Fruit fly (Drosophila melanogaster) whole organism, pupa: ENCODE data around the gene Rga.

Experiments used
- CG10348 ChIP-seq: fragments of 200-800 bp; sonication (Bioruptor generic); IDR thresholded peaks from 2 replicates; pipeline ENCODE4 v1.3.6; 2022; ENCODE audit warnings: missing biosample characterization, missing genetic modification characterization
- CG12605 ChIP-seq: fragments of 200-800 bp; sonication (Bioruptor generic); IDR thresholded peaks from 2 replicates; pipeline ENCODE4 v1.3.6; 2022; ENCODE audit warnings: missing biosample characterization, missing genetic modification characterization
- CG13204 ChIP-seq: fragments of 200-800 bp; sonication (Bioruptor generic); optimal IDR thresholded peaks from 2 replicates; lab custom pipeline; 2018; ENCODE audit warnings: missing biosample characterization, mild to moderate bottlenecking, missing genetic modification characterization, moderate library complexity
- CG14655 ChIP-seq: fragments of 200-800 bp; sonication (Bioruptor generic); optimal IDR thresholded peaks from 3 replicates; lab custom pipeline; 2017; ENCODE audit warnings: mild to moderate bottlenecking, missing biosample characterization, missing genetic modification reagents, missing genetic modification characterization
- CG15710 ChIP-seq: fragments of 200-800 bp; sonication (Bioruptor generic); optimal IDR thresholded peaks from 2 replicates; lab custom pipeline; 2018; ENCODE audit warnings: missing biosample characterization, mild to moderate bottlenecking, missing genetic modification characterization, moderate library complexity
- CG17806 ChIP-seq: fragments of 200-800 bp; sonication (Bioruptor generic); optimal IDR thresholded peaks from 2 replicates; lab custom pipeline; 2018; ENCODE audit warnings: missing biosample characterization, mild to moderate bottlenecking, missing genetic modification characterization, moderate library complexity
- CG32121 ChIP-seq: fragments of 200-800 bp; sonication (Bioruptor generic); IDR thresholded peaks from 2 replicates; pipeline ENCODE4 v1.3.6; 2022; ENCODE audit warnings: missing biosample characterization, missing genetic modification characterization
- CG34367 ChIP-seq: fragments of 200-800 bp; sonication (Bioruptor generic); optimal IDR thresholded peaks from 2 replicates; lab custom pipeline; 2018; ENCODE audit warnings: missing biosample characterization, mild to moderate bottlenecking, missing genetic modification characterization
- CG4496 ChIP-seq: fragments of 200-800 bp; sonication (Bioruptor generic); IDR thresholded peaks from 3 replicates; pipeline ENCODE4 v1.3.6; 2022; ENCODE audit warnings: missing biosample characterization, missing genetic modification characterization
- CG8159 ChIP-seq: fragments of 200-800 bp; sonication (Bioruptor generic); optimal IDR thresholded peaks from 3 replicates; lab custom pipeline; 2018; ENCODE audit warnings: missing biosample characterization, mild to moderate bottlenecking, missing genetic modification characterization, moderate library complexity
- CG8301 ChIP-seq: fragments of 200-800 bp; sonication (Bioruptor generic); optimal IDR thresholded peaks from 2 replicates; lab custom pipeline; 2018; ENCODE audit warnings: missing biosample characterization, mild to moderate bottlenecking, missing genetic modification characterization
- CG9948 ChIP-seq: fragments of 200-800 bp; sonication (Bioruptor generic); optimal IDR thresholded peaks from 2 replicates; lab custom pipeline; 2018; ENCODE audit warnings: missing biosample characterization, mild to moderate bottlenecking, missing genetic modification characterization, moderate library complexity
- D1 ChIP-seq: fragments of 200-800 bp; sonication (Bioruptor generic); optimal IDR thresholded peaks from 2 replicates; lab custom pipeline; 2018; ENCODE audit warnings: missing biosample characterization, mild to moderate bottlenecking, missing genetic modification characterization, moderate library complexity
- EcR ChIP-seq: fragments of 200-800 bp; sonication (Bioruptor generic); optimal IDR thresholded peaks from 3 replicates; lab custom pipeline; 2019; ENCODE audit warnings: missing biosample characterization, missing genetic modification characterization, mild to moderate bottlenecking, moderate library complexity, missing genetic modification reagents
- Ets98B ChIP-seq: fragments of 200-800 bp; sonication (Bioruptor generic); IDR thresholded peaks from 2 replicates; pipeline ENCODE4 v1.3.6; 2022; ENCODE audit warnings: missing biosample characterization, missing genetic modification characterization
- Pif1A ChIP-seq: fragments of 200-800 bp; sonication (Bioruptor generic); optimal IDR thresholded peaks from 3 replicates; lab custom pipeline; 2016; ENCODE audit warnings: missing biosample characterization, missing genetic modification characterization
- Pif1B ChIP-seq: fragments of 200-800 bp; sonication (Bioruptor generic); optimal IDR thresholded peaks from 3 replicates; lab custom pipeline; 2016; ENCODE audit warnings: missing biosample characterization, missing genetic modification characterization
- Snoo ChIP-seq: fragments of 200-800 bp; sonication (Bioruptor generic); optimal IDR thresholded peaks from 3 replicates; lab custom pipeline; 2017; ENCODE audit warnings: missing biosample characterization, mild to moderate bottlenecking, missing genetic modification characterization, inconsistent platforms
- gl ChIP-seq: fragments of 200-800 bp; sonication (Bioruptor generic); optimal IDR thresholded peaks from 2 replicates; lab custom pipeline; 2018; ENCODE audit warnings: missing biosample characterization, mild to moderate bottlenecking, missing genetic modification characterization
- rn ChIP-seq: fragments of 200-800 bp; sonication (Bioruptor generic); IDR thresholded peaks from 2 replicates; pipeline ENCODE4 v1.3.6; 2022; ENCODE audit warnings: missing biosample characterization, missing genetic modification characterization

The Rga gene

DNA sequence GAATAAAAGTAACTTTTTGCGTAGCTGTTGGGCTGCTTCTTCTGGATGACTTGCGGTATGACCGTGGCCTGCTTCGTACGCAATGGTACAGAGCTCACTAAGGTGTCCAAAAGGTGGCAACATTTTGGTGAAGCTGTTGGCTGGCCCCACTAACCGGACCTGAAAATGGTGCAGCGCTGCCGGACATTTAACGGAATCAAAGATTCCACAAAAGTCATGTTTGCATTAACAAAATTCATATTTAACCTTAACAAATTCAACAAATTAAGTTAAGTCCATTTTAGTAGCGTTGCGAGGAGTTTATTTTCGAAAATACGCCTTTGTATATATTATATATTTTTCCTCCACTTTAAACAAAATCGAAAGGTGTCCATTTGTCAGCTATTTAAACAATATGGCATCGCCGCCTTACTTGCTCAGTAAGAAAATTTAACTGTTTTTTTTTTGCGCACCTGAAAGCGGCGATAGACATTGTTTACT lies 11.8 kb downstream of the Rga start, which contains the start of the genes kra and SecS:
Gene kra, minus strand, starts transcription at position 93 of the 480 bp plus-strand sequence.
Gene SecS, plus strand, starts transcription at position 390 of the 480 bp plus-strand sequence.
- TF ChIP-seq EcR (GFP tag; lab: Kevin White, UChicago), result no peak
- TF ChIP-seq CG17806 (tag; lab: Kevin White, UChicago), result peak; percentile 29
- peak; percentile 11 for TF ChIP-seq CG8301 (tag; lab: Kevin White, UChicago)
- peak; percentile 40 for TF ChIP-seq CG9948 (tag; lab: Kevin White, UChicago)
- peak; percentile 38 for TF ChIP-seq CG15710 (tag; lab: Kevin White, UChicago)
- TF ChIP-seq CG8159 (tag; lab: Kevin White, UChicago), result peak; percentile 32
- no peak for TF ChIP-seq CG32121 (GFP tag; lab: Robert Waterston, UW)
- no peak for TF ChIP-seq D1 (tag; lab: Kevin White, UChicago)
- TF ChIP-seq CG13204 (GFP tag; lab: Kevin White, UChicago), result no peak
- no peak for TF ChIP-seq Ets98B (GFP tag; lab: Robert Waterston, UW)
- TF ChIP-seq Snoo (tag; lab: Kevin White, UChicago), result peak; percentile 35
- TF ChIP-seq CG34367 (tag; lab: Kevin White, UChicago), result peak; percentile 11

DNA sequence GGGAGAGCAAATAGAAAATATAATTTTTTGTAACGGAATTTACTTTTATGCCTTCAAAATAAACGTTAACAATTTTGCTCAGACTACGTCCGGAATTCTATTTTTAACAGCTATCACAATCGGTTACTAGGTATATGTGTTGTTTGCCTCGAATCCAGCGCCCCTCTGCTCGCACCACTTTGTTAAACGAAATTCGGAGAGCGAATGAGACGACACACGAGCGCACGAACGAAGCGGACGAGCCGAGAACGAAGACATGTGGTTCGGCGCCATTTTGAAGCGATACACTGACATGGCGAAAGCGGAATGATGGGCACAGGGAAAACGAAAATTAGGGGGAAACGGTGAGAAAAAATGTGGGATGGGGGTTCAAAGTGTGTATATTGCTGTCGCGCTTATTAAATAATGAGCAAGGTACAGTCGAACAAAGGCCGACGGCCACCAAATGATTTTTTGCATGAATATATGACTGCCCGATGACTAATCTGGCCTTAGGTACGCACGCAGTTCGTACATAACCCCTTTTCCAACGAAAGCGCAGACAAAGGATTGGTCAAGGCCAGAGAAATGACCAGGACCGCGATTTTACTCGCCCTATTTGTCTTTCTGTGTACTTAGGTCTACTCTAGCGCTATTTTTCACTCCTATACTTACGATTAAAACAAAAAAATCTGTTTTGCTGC lies 12.4 kb downstream of the Rga start:
- TF ChIP-seq CG32121 (GFP tag; lab: Robert Waterston, UW), result no peak
- no peak for TF ChIP-seq D1 (tag; lab: Kevin White, UChicago)
- TF ChIP-seq CG34367 (tag; lab: Kevin White, UChicago), result peak; percentile 9
- no peak for TF ChIP-seq Pif1B (GFP tag; lab: Kevin White, UChicago)
- peak; percentile 54 for TF ChIP-seq EcR (GFP tag; lab: Kevin White, UChicago)
- no peak for TF ChIP-seq CG12605 (GFP tag; lab: Robert Waterston, UW)

DNA sequence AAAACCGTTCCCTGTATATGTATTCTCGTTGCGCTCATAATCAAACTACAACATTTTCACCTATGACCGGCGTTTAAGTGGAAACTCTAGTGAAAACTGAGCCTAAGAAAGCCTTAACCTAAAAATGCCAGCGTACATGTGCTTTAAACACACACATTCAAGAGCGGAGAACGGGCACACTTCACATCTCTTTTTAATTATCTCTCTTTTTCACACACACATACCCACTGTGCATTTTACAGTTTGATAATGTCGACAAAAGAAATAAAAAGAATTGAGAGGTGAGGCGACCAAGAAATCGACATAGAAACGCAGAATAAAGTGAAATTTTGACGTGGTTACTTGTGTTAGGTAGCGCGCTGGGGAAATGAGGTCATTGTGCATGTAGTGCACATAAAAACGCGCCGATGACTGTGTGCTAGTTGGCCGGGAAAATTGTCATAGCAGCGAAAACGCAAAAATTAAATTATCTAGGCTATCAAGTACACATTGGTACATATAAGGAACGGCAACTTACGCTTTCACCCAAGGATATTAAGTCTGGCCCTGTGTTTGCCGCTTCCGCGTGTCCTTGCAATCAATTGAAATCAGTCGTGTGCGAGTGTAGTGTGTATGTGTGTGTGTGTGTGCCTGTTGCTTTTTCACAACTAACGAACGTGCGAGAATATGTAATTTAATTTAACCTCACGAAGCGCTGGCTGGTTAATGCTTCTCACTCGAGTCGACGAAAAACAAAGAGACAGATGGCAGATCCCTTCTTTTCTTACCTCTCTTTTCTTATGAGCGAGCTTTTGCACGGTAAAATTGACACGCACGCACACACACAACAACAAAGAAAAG lies 13.2 kb downstream of the Rga start:
- TF ChIP-seq CG32121 (GFP tag; lab: Robert Waterston, UW), result no peak
- no peak for TF ChIP-seq CG12605 (GFP tag; lab: Robert Waterston, UW)
- no peak for TF ChIP-seq Pif1B (GFP tag; lab: Kevin White, UChicago)
- no peak for TF ChIP-seq Pif1A
- TF ChIP-seq CG17806 (tag; lab: Kevin White, UChicago), result no peak
- no peak for TF ChIP-seq CG10348 (GFP tag; lab: Robert Waterston, UW)
- no peak for TF ChIP-seq Ets98B (GFP tag; lab: Robert Waterston, UW)
- TF ChIP-seq CG9948 (tag; lab: Kevin White, UChicago), result no peak
- TF ChIP-seq CG8301 (tag; lab: Kevin White, UChicago), result no peak
- no peak for TF ChIP-seq rn (GFP tag; lab: Robert Waterston, UW)
- no peak for TF ChIP-seq EcR (GFP tag; lab: Kevin White, UChicago)
- no peak for TF ChIP-seq CG14655 (GFP tag; lab: Kevin White, UChicago)
- no peak for TF ChIP-seq D1 (tag; lab: Kevin White, UChicago)
- TF ChIP-seq Snoo (tag; lab: Kevin White, UChicago), result no peak
- no peak for TF ChIP-seq gl (tag; lab: Kevin White, UChicago)
- no peak for TF ChIP-seq CG34367 (tag; lab: Kevin White, UChicago)
- TF ChIP-seq CG15710 (tag; lab: Kevin White, UChicago), result no peak
- no peak for TF ChIP-seq CG13204 (GFP tag; lab: Kevin White, UChicago)
- no peak for TF ChIP-seq CG4496

DNA sequence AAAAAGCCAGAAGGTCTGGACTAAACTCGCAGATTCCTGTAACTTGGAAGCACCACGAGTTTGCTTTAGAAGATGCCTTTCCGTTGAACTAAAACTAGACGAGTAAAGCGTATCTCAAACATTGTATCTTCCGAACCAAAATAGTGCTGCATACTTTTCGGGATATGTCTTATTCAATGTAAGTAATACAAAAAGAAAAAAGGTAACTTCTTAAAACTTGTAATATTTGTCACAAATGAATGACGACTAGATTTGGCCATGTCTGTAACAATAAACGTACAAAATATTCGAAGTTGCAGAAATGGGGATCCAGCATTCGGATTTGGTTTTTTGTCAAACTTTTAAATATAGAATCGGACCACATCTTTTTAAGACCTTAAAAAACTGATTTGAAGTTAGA lies 18.0 kb downstream of the Rga start:
- TF ChIP-seq CG12605 (GFP tag; lab: Robert Waterston, UW) (0 out of 2 replicates have a peak, but pooled peaks have one; percentile 20), gl (tag; lab: Kevin White, UChicago) (no peak)

DNA sequence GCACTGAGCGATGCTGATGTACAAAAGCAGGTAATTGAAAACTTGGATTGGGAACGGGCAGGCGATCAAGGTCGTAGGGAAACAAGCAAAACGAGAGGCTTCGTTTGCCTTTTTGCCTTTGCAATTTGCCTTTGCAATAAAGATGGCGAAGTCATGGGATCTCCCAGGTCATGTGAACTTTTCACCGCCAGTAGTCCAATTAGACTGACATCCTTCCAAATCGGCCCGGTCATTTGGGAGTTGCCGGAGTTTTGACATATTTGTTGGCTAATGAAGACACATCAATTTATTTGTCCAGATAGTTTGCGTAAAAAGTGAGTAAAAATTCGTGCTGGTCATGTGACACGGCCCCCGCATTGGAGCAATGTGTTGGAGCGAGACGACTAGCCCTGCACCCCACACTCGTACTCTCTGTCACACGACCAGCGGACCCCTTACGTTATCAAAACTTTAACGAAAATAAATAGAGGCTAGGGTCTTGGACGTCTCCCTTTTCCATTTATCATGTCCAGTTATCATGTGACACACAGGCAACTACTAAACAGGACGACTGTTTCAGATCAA lies 20.8 kb downstream of the Rga start:
- TF ChIP-seq CG13204 (GFP tag; lab: Kevin White, UChicago) (no peak), CG34367 (tag; lab: Kevin White, UChicago) (no peak), EcR (GFP tag; lab: Kevin White, UChicago) (peak; percentile 30), CG4496 (0 out of 3 replicates have a peak, but pooled peaks have one; percentile 34)

DNA sequence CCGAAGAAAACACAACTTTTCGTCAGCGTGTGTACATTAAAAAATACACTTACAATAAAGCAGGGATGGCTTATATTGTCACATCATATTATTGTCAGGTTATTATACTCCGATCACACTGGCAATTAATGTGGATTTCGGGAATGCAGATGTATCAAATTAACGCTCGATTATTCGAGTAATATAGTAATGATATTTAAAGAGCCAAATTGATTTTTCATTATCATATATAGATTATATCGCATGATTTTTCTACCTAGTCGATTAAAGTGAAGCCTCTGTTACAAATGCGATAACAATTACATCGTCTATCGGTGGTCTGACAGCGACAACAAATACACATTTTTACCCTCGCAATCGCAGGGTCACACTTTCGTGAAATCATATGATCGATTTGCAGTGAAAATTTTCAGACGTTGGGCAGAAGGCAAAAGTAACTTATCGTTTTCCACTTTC lies 21.5 kb downstream of the Rga start, which contains the start of the genes noi and Vha26:
Gene noi, minus strand, starts transcription at position 62 of the 456 bp plus-strand sequence.
Gene Vha26, plus strand, starts transcription at position 366 of the 456 bp plus-strand sequence.
- no peak for TF ChIP-seq CG34367 (tag; lab: Kevin White, UChicago)
- TF ChIP-seq Pif1B (GFP tag; lab: Kevin White, UChicago), result no peak
- TF ChIP-seq CG12605 (GFP tag; lab: Robert Waterston, UW), result no peak
- no peak for TF ChIP-seq CG9948 (tag; lab: Kevin White, UChicago)
- peak; percentile 15 for TF ChIP-seq CG15710 (tag; lab: Kevin White, UChicago)
